Worm (Caenorhabditis elegans) whole organism, L1 larva: ENCODE results near the gene mtch-1.

Experiments
- C04F5.9 ChIP-seq: sonication (generic microtip); optimal IDR thresholded peaks from 2 replicates; lab custom pipeline; 2016; ENCODE audit warnings: missing genetic modification characterization, missing compliant biosample characterization
- C16A3.4 ChIP-seq: fragments of 150-350 bp; optimal IDR thresholded peaks from 2 replicates; lab custom pipeline; 2014; ENCODE audit warnings: missing biosample characterization, missing genetic modification characterization
- Y116A8C.19 ChIP-seq: sonication (generic microtip); optimal IDR thresholded peaks from 2 replicates; lab custom pipeline; 2016; ENCODE audit warnings: missing compliant biosample characterization, missing genetic modification characterization, borderline replicate concordance
- alr-1 ChIP-seq: fragments of 200-800 bp; sonication (Bioruptor generic); optimal IDR thresholded peaks from 2 replicates; lab custom pipeline; 2018; ENCODE audit warnings: borderline replicate concordance, mild to moderate bottlenecking, missing genetic modification characterization, missing compliant biosample characterization
- ama-1 ChIP-seq: fragments of 150-350 bp; optimal IDR thresholded peaks from 2 replicates; lab custom pipeline; 2014
- blmp-1 ChIP-seq: fragments of 150-350 bp; optimal IDR thresholded peaks from 2 replicates; lab custom pipeline; 2014; ENCODE audit warnings: missing biosample characterization, missing genetic modification characterization
- ceh-88 ChIP-seq: fragments of 200-800 bp; sonication (Bioruptor generic); IDR thresholded peaks from 2 replicates; pipeline ENCODE4 v1.3.6; 2022; ENCODE audit warnings: missing genetic modification characterization, missing compliant biosample characterization
- ces-1 ChIP-seq: fragments of 150-350 bp; optimal IDR thresholded peaks from 2 replicates; lab custom pipeline; 2014; ENCODE audit warnings: missing biosample characterization, missing genetic modification reagents, missing genetic modification characterization
- dpl-1 ChIP-seq, 3 experiments: fragments of 150-350 bp in 2 of 3; sonication (generic microtip) in 1 of 3; optimal IDR thresholded peaks; 2 replicates each; lab custom pipeline; 2014 to 2017; ENCODE audit warnings: missing biosample characterization in 3 of 3, missing genetic modification characterization in 3 of 3, missing genetic modification reagents in 3 of 3
- dsc-1 ChIP-seq: sonication (generic microtip); optimal IDR thresholded peaks from 2 replicates; lab custom pipeline; 2016; ENCODE audit warnings: mild to moderate bottlenecking, missing genetic modification characterization, missing compliant biosample characterization
- efl-1 ChIP-seq, 4 experiments: fragments of 150-350 bp; optimal IDR thresholded peaks in 3 of 4; peaks in 1 of 4; 1 replicate in 1 of 4; 2 replicates in 3 of 4; lab custom pipeline; 2014; ENCODE audit warnings: missing biosample characterization in 2 of 4, missing genetic modification characterization in 2 of 4, missing genetic modification reagents in 2 of 4
- efl-3 ChIP-seq: fragments of 200-800 bp; sonication (Bioruptor generic); optimal IDR thresholded peaks from 2 replicates; lab custom pipeline; 2018; ENCODE audit warnings: mild to moderate bottlenecking, missing genetic modification characterization, missing compliant biosample characterization
- egl-27 ChIP-seq, 2 experiments: fragments of 150-350 bp in 1 of 2; sonication (generic microtip); optimal IDR thresholded peaks; 3 replicates each; lab custom pipeline; 2017 to 2018; ENCODE audit warnings: missing biosample characterization in 2 of 2, missing genetic modification characterization in 2 of 2, missing genetic modification reagents in 2 of 2
- fkh-10 ChIP-seq: sonication (generic microtip); optimal IDR thresholded peaks from 2 replicates; lab custom pipeline; 2017; ENCODE audit warnings: missing biosample characterization, missing genetic modification reagents, missing genetic modification characterization
- fkh-8 ChIP-seq: sonication (generic microtip); optimal IDR thresholded peaks from 2 replicates; lab custom pipeline; 2016; ENCODE audit warnings: mild to moderate bottlenecking, missing genetic modification characterization, missing compliant biosample characterization
- fos-1 ChIP-seq: fragments of 150-350 bp; optimal IDR thresholded peaks from 2 replicates; lab custom pipeline; 2014; ENCODE audit warnings: missing biosample characterization, missing genetic modification characterization
- grh-1 ChIP-seq: fragments of 200-800 bp; sonication (Bioruptor generic); IDR thresholded peaks from 2 replicates; pipeline ENCODE4 v1.3.6; 2022; ENCODE audit warnings: missing genetic modification reagents, missing genetic modification characterization, missing compliant biosample characterization
- hlh-4 ChIP-seq: sonication (generic microtip); optimal IDR thresholded peaks from 2 replicates; lab custom pipeline; 2016; ENCODE audit warnings: mild to moderate bottlenecking, missing genetic modification characterization, missing compliant biosample characterization
- hpl-2 ChIP-seq: fragments of 150-350 bp; optimal IDR thresholded peaks from 2 replicates; lab custom pipeline; 2014; ENCODE audit warnings: missing biosample characterization, missing genetic modification reagents, missing genetic modification characterization
- irx-1 ChIP-seq: sonication (generic microtip); optimal IDR thresholded peaks from 2 replicates; lab custom pipeline; 2016; ENCODE audit warnings: missing genetic modification characterization, missing compliant biosample characterization
- isw-1 ChIP-seq: fragments of 200-800 bp; sonication (Bioruptor generic); IDR thresholded peaks from 2 replicates; pipeline ENCODE4 v1.3.6; 2022; ENCODE audit warnings: missing genetic modification characterization, missing compliant biosample characterization
- lin-14 ChIP-seq: fragments of 200-800 bp; sonication (Bioruptor generic); optimal IDR thresholded peaks from 2 replicates; lab custom pipeline; 2018; ENCODE audit warnings: mild to moderate bottlenecking, missing genetic modification characterization, moderate library complexity, missing compliant biosample characterization
- lin-15B ChIP-seq: fragments of 150-350 bp; sonication (generic microtip); optimal IDR thresholded peaks from 3 replicates; lab custom pipeline; 2014; ENCODE audit warnings: missing biosample characterization, missing genetic modification characterization
- lin-35 ChIP-seq, 2 experiments: fragments of 150-350 bp; optimal IDR thresholded peaks; 2 replicates each; lab custom pipeline; 2014; ENCODE audit warnings: missing biosample characterization in 2 of 2, missing genetic modification characterization in 2 of 2, missing genetic modification reagents in 2 of 2
- lin-39 ChIP-seq: fragments of 150-350 bp; optimal IDR thresholded peaks from 2 replicates; lab custom pipeline; 2014; ENCODE audit warnings: missing biosample characterization, missing genetic modification reagents, missing genetic modification characterization
- lsy-2 ChIP-seq, 2 experiments: fragments of 150-350 bp; optimal IDR thresholded peaks; 2 replicates each; lab custom pipeline; 2014; ENCODE audit warnings: missing biosample characterization in 2 of 2, missing genetic modification characterization in 2 of 2
- mab-9 ChIP-seq: fragments of 200-800 bp; sonication (Bioruptor generic); IDR thresholded peaks from 2 replicates; pipeline ENCODE4 v1.3.6; 2022; ENCODE audit warnings: missing genetic modification reagents, missing genetic modification characterization, missing compliant biosample characterization
- mef-2 ChIP-seq: fragments of 150-350 bp; optimal IDR thresholded peaks from 2 replicates; lab custom pipeline; 2014; ENCODE audit warnings: missing biosample characterization, missing genetic modification characterization
- mep-1 ChIP-seq: fragments of 150-350 bp; optimal IDR thresholded peaks from 2 replicates; lab custom pipeline; 2014; ENCODE audit warnings: missing biosample characterization, missing genetic modification characterization
- nhr-20 ChIP-seq: sonication (generic microtip); optimal IDR thresholded peaks from 2 replicates; lab custom pipeline; 2016; ENCODE audit warnings: mild to moderate bottlenecking, missing genetic modification characterization, missing compliant biosample characterization
- nhr-28 ChIP-seq: fragments of 150-350 bp; optimal IDR thresholded peaks from 2 replicates; lab custom pipeline; 2014; ENCODE audit warnings: missing biosample characterization, missing genetic modification characterization
- nhr-47 ChIP-seq: sonication (generic microtip); optimal IDR thresholded peaks from 2 replicates; lab custom pipeline; 2016; ENCODE audit warnings: mild to moderate bottlenecking, missing genetic modification characterization, moderate library complexity, missing compliant biosample characterization
- nhr-71 ChIP-seq: sonication (generic microtip); optimal IDR thresholded peaks from 2 replicates; lab custom pipeline; 2016; ENCODE audit warnings: mild to moderate bottlenecking, missing genetic modification characterization, moderate library complexity, missing compliant biosample characterization
- nhr-76 ChIP-seq: sonication (generic microtip); optimal IDR thresholded peaks from 2 replicates; lab custom pipeline; 2017; ENCODE audit warnings: missing biosample characterization, missing genetic modification characterization
- nhr-90 ChIP-seq: sonication (generic microtip); optimal IDR thresholded peaks from 2 replicates; lab custom pipeline; 2016; ENCODE audit warnings: mild to moderate bottlenecking, missing genetic modification characterization, missing compliant biosample characterization; ENCODE audit not compliant: poor library complexity
- pax-3 ChIP-seq: fragments of 200-800 bp; sonication (Bioruptor generic); optimal IDR thresholded peaks from 2 replicates; lab custom pipeline; 2018; ENCODE audit warnings: mild to moderate bottlenecking, missing genetic modification characterization, moderate library complexity, missing compliant biosample characterization
- rnt-1 ChIP-seq: sonication (generic microtip); optimal IDR thresholded peaks from 2 replicates; lab custom pipeline; 2016; ENCODE audit warnings: mild to moderate bottlenecking, missing genetic modification characterization, moderate library complexity, missing compliant biosample characterization
- skn-1 ChIP-seq: fragments of 150-350 bp; optimal IDR thresholded peaks from 2 replicates; lab custom pipeline; 2014; ENCODE audit warnings: missing biosample characterization, missing genetic modification characterization
- snpc-4 ChIP-seq: fragments of 150-350 bp; optimal IDR thresholded peaks from 2 replicates; lab custom pipeline; 2014; ENCODE audit warnings: missing biosample characterization, missing genetic modification characterization
- sox-4 ChIP-seq: sonication (generic microtip); optimal IDR thresholded peaks from 2 replicates; lab custom pipeline; 2016; ENCODE audit warnings: missing genetic modification characterization, missing compliant biosample characterization
- swsn-7 ChIP-seq: sonication (generic microtip); optimal IDR thresholded peaks from 2 replicates; lab custom pipeline; 2016; ENCODE audit warnings: missing genetic modification characterization, missing compliant biosample characterization
- tbx-2 ChIP-seq: sonication (generic microtip); optimal IDR thresholded peaks from 2 replicates; lab custom pipeline; 2016; ENCODE audit warnings: missing genetic modification characterization, missing compliant biosample characterization
- tlp-1 ChIP-seq: fragments of 150-350 bp; optimal IDR thresholded peaks from 2 replicates; lab custom pipeline; 2014; ENCODE audit warnings: missing biosample characterization, missing genetic modification characterization
- unc-130 ChIP-seq: fragments of 150-350 bp; optimal IDR thresholded peaks from 2 replicates; lab custom pipeline; 2017; ENCODE audit warnings: missing biosample characterization, missing genetic modification characterization, inconsistent platforms
- unc-62 ChIP-seq: fragments of 150-350 bp; optimal IDR thresholded peaks from 2 replicates; lab custom pipeline; 2014; ENCODE audit warnings: missing biosample characterization, missing genetic modification reagents, missing genetic modification characterization
- unc-86 ChIP-seq: sonication (generic microtip); optimal IDR thresholded peaks from 2 replicates; lab custom pipeline; 2016; ENCODE audit warnings: missing genetic modification characterization, missing compliant biosample characterization
- xbp-1 ChIP-seq: sonication (generic microtip); optimal IDR thresholded peaks from 2 replicates; lab custom pipeline; 2016; ENCODE audit warnings: missing genetic modification characterization, missing compliant biosample characterization
- zip-4 ChIP-seq: fragments of 200-800 bp; sonication (Bioruptor generic); optimal IDR thresholded peaks from 2 replicates; lab custom pipeline; 2018; ENCODE audit warnings: mild to moderate bottlenecking, missing genetic modification characterization, moderate library complexity, missing compliant biosample characterization
- ztf-4 ChIP-seq: fragments of 150-350 bp; optimal IDR thresholded peaks from 2 replicates; lab custom pipeline; 2014; ENCODE audit warnings: missing biosample characterization, missing genetic modification characterization

The mtch-1 gene

ce11 chrII:7325063-7325480 is 48.9 kb downstream of the mtch-1 start:
- peak; percentile 47 for TF ChIP-seq dsc-1 (tag; lab: Kevin White, UChicago)
- TF ChIP-seq fkh-8 (tag; lab: Kevin White, UChicago), result peak; percentile 92
- peak; percentile 59 for TF ChIP-seq nhr-47 (tag; lab: Kevin White, UChicago)
- TF ChIP-seq xbp-1 (tag; lab: Kevin White, UChicago), result peak; percentile 16
- peak; percentile 57 for TF ChIP-seq ztf-4
- TF ChIP-seq unc-86, result peak; percentile 48
- TF ChIP-seq fkh-10 (GFP tag; lab: Kevin White, UChicago), result peak; percentile 4
- peak; percentile 26 for TF ChIP-seq sox-4 (tag; lab: Kevin White, UChicago)
- TF ChIP-seq lin-14 (GFP tag; lab: Kevin White, UChicago), result peak; percentile 63
- no peak for TF ChIP-seq ama-1 (lab: Kevin White, UChicago)
- no peak for TF ChIP-seq lin-15B
- no peak for TF ChIP-seq skn-1 (tag; lab: Kevin White, UChicago)
- peak; percentile 50 for TF ChIP-seq mef-2 (tag; lab: Kevin White, UChicago)
- TF ChIP-seq ceh-88, result peak; percentile 31; the same call in 1 of the 2 replicates
- TF ChIP-seq mep-1, result peak; percentile 22
- peak; percentile 56 for TF ChIP-seq hlh-4 (tag; lab: Kevin White, UChicago)
- peak; percentile 16 for TF ChIP-seq pax-3
- TF ChIP-seq nhr-71 (tag; lab: Kevin White, UChicago), result peak; percentile 75
- TF ChIP-seq lin-39 (tag; lab: Kevin White, UChicago), result no peak
- TF ChIP-seq swsn-7 (tag; lab: Kevin White, UChicago), result peak; percentile 6

ce11 chrII:7323925-7324324 is 50.0 kb downstream of the mtch-1 start, which contains the start of gene F21D12.3:
Gene F21D12.3 (minus strand): TSS chrII:7324025.
- no peak for TF ChIP-seq tbx-2
- TF ChIP-seq efl-1 (optimal IDR thresholded peaks at IDR 0.05; lab: Kevin White, UChicago), result no peak
- TF ChIP-seq efl-1 (GFP tag; optimal IDR thresholded peaks at IDR 0.05 in 1 of 2; lab: Kevin White, UChicago), result peak in 1 of 2 experiments; percentile 31
- peak; percentile 16 for TF ChIP-seq rnt-1 (tag; lab: Kevin White, UChicago)
- no peak for TF ChIP-seq hlh-4 (tag; lab: Kevin White, UChicago)
- no peak for TF ChIP-seq nhr-28 (tag; lab: Kevin White, UChicago)
- no peak for TF ChIP-seq blmp-1 (tag; lab: Kevin White, UChicago)
- TF ChIP-seq snpc-4, result no peak
- TF ChIP-seq nhr-76, result no peak

- TF ChIP-seq nhr-71 (tag; lab: Kevin White, UChicago) (peak; percentile 93), zip-4 (GFP tag; lab: Kevin White, UChicago) (no peak), lsy-2 (tag; optimal IDR thresholded peaks at IDR 0.05; lab: Kevin White, UChicago) (peak; percentile 47 to 71), unc-130 (tag; lab: Kevin White, UChicago) (no peak), lin-35 (GFP tag; optimal IDR thresholded peaks at IDR 0.05; lab: Kevin White, UChicago) (peak in 1 of 2 experiments; percentile 2), fos-1 (tag; lab: Kevin White, UChicago) (no peak), mep-1 (peak; percentile 28), isw-1 (no peak), rnt-1 (tag; lab: Kevin White, UChicago) (peak; percentile 90), unc-86 (no peak), efl-3 (GFP tag; lab: Kevin White, UChicago) (no peak), dpl-1 (GFP tag; optimal IDR thresholded peaks at IDR 0.05; lab: Kevin White, UChicago) (no peak), alr-1 (tag; lab: Kevin White, UChicago) (no peak), egl-27 (tag; optimal IDR thresholded peaks at IDR 0.05; lab: Kevin White, UChicago) (no peak), irx-1 (tag; lab: Kevin White, UChicago) (peak; percentile 50), nhr-20 (peak; percentile 65), grh-1 (GFP tag; lab: Robert Waterston, UW) (no peak), blmp-1 (tag; lab: Kevin White, UChicago) (no peak), fkh-8 (tag; lab: Kevin White, UChicago) (no peak), nhr-90 (no peak), lin-39 (tag; lab: Kevin White, UChicago) (peak; percentile 82), hpl-2 (GFP tag; lab: Kevin White, UChicago) (no peak), unc-62 (no peak), Y116A8C.19 (tag; lab: Kevin White, UChicago) (no peak), C16A3.4 (tag; lab: Kevin White, UChicago) (peak; percentile 36), mab-9 (no peak), ces-1 (GFP tag; lab: Kevin White, UChicago) (no peak), C04F5.9 (tag; lab: Kevin White, UChicago) (no peak), sox-4 (tag; lab: Kevin White, UChicago) (no peak), tlp-1 (tag; lab: Kevin White, UChicago) (no peak)
These were observed 50.6 kb downstream of the mtch-1 start for ce11 chrII:7323317-7323716.
